Worm (Caenorhabditis elegans) whole organism, L2 larva: ENCODE results near the gene szy-20.

Source experiments
- C34F6.9 ChIP-seq: fragments of 150-350 bp; optimal IDR thresholded peaks from 2 replicates; lab custom pipeline; 2014; ENCODE audit warnings: missing biosample characterization, missing genetic modification characterization
- F13H6.1 ChIP-seq: sonication (generic microtip); optimal IDR thresholded peaks from 2 replicates; lab custom pipeline; 2016; ENCODE audit warnings: missing genetic modification characterization, missing compliant biosample characterization
- Y55F3AM.14 ChIP-seq: fragments of 200-800 bp; sonication (Bioruptor generic); optimal IDR thresholded peaks from 2 replicates; lab custom pipeline; 2018; ENCODE audit warnings: mild to moderate bottlenecking, missing genetic modification characterization, missing compliant biosample characterization
- ceh-82 ChIP-seq: fragments of 150-350 bp; optimal IDR thresholded peaks from 2 replicates; lab custom pipeline; 2014; ENCODE audit warnings: missing biosample characterization, missing genetic modification characterization
- crh-2 ChIP-seq: sonication (generic microtip); optimal IDR thresholded peaks from 2 replicates; lab custom pipeline; 2017; ENCODE audit warnings: missing biosample characterization, missing genetic modification characterization
- egl-27 ChIP-seq: sonication (generic microtip); optimal IDR thresholded peaks from 3 replicates; lab custom pipeline; 2017; ENCODE audit warnings: missing biosample characterization, missing genetic modification reagents, missing genetic modification characterization
- elt-1 ChIP-seq: fragments of 150-350 bp; optimal IDR thresholded peaks from 2 replicates; lab custom pipeline; 2014; ENCODE audit warnings: missing biosample characterization, missing genetic modification characterization
- fos-1 ChIP-seq: fragments of 150-350 bp; optimal IDR thresholded peaks from 2 replicates; lab custom pipeline; 2014; ENCODE audit warnings: missing biosample characterization, missing genetic modification characterization
- gmeb-1 ChIP-seq: fragments of 150-350 bp; optimal IDR thresholded peaks from 2 replicates; lab custom pipeline; 2014; ENCODE audit warnings: missing biosample characterization, missing genetic modification characterization
- lin-11 ChIP-seq: fragments of 150-350 bp; sonication (generic microtip); optimal IDR thresholded peaks from 2 replicates; lab custom pipeline; 2014; ENCODE audit warnings: missing biosample characterization, missing genetic modification characterization, inconsistent platforms, mixed read lengths
- lin-13 ChIP-seq: fragments of 150-350 bp; optimal IDR thresholded peaks from 2 replicates; lab custom pipeline; 2014; ENCODE audit warnings: missing biosample characterization, missing genetic modification reagents, missing genetic modification characterization
- lsy-2 ChIP-seq, 2 experiments: fragments of 150-350 bp in 1 of 2; sonication (generic microtip) in 1 of 2; optimal IDR thresholded peaks; 2 replicates each; lab custom pipeline; 2014 to 2017; ENCODE audit warnings: missing biosample characterization in 2 of 2, missing genetic modification characterization in 2 of 2
- mab-5 ChIP-seq: fragments of 150-350 bp; optimal IDR thresholded peaks from 2 replicates; lab custom pipeline; 2014; ENCODE audit warnings: missing biosample characterization, missing genetic modification characterization
- mdl-1 ChIP-seq, 2 experiments: fragments of 150-350 bp in 1 of 2; sonication (generic microtip) in 1 of 2; optimal IDR thresholded peaks; 2 replicates each; lab custom pipeline; 2017; ENCODE audit warnings: missing biosample characterization in 2 of 2, missing genetic modification characterization in 2 of 2
- nhr-129 ChIP-seq: fragments of 150-350 bp; optimal IDR thresholded peaks from 2 replicates; lab custom pipeline; 2014; ENCODE audit warnings: missing biosample characterization, missing genetic modification characterization
- nhr-21 ChIP-seq: fragments of 150-350 bp; optimal IDR thresholded peaks from 2 replicates; lab custom pipeline; 2014; ENCODE audit warnings: missing biosample characterization, missing genetic modification characterization
- nhr-23 ChIP-seq: fragments of 150-350 bp; optimal IDR thresholded peaks from 2 replicates; lab custom pipeline; 2014; ENCODE audit warnings: missing biosample characterization, missing genetic modification reagents, missing genetic modification characterization
- nhr-25 ChIP-seq: fragments of 150-350 bp; sonication (generic microtip); optimal IDR thresholded peaks from 3 replicates; lab custom pipeline; 2014; ENCODE audit warnings: missing biosample characterization, missing genetic modification characterization
- nhr-6 ChIP-seq: fragments of 150-350 bp; optimal IDR thresholded peaks from 2 replicates; lab custom pipeline; 2014; ENCODE audit warnings: missing biosample characterization, missing genetic modification characterization
- nhr-77 ChIP-seq: fragments of 150-350 bp; optimal IDR thresholded peaks from 2 replicates; lab custom pipeline; 2014; ENCODE audit warnings: missing biosample characterization, missing genetic modification characterization
- peb-1 ChIP-seq: fragments of 150-350 bp; optimal IDR thresholded peaks from 2 replicates; lab custom pipeline; 2014; ENCODE audit warnings: missing biosample characterization, missing genetic modification characterization
- sem-4 ChIP-seq: fragments of 150-350 bp; optimal IDR thresholded peaks from 2 replicates; lab custom pipeline; 2014; ENCODE audit warnings: missing biosample characterization, missing genetic modification reagents, missing genetic modification characterization
- skn-1 ChIP-seq: sonication (generic microtip); optimal IDR thresholded peaks from 2 replicates; lab custom pipeline; 2017; ENCODE audit warnings: missing biosample characterization, missing genetic modification characterization
- sma-9 ChIP-seq, 2 experiments: fragments of 150-350 bp in 1 of 2; sonication (generic microtip) in 1 of 2; optimal IDR thresholded peaks; 2 replicates each; lab custom pipeline; 2014 to 2016; ENCODE audit warnings: missing genetic modification characterization in 2 of 2, mild to moderate bottlenecking in 1 of 2, missing biosample characterization in 1 of 2, missing compliant biosample characterization in 1 of 2, missing genetic modification reagents in 1 of 2, moderate library complexity in 1 of 2
- snpc-4 ChIP-seq: fragments of 150-350 bp; optimal IDR thresholded peaks from 2 replicates; lab custom pipeline; 2014; ENCODE audit warnings: missing biosample characterization, missing genetic modification characterization
- unc-55 ChIP-seq: fragments of 150-350 bp; sonication (generic microtip); optimal IDR thresholded peaks from 3 replicates; lab custom pipeline; 2014; ENCODE audit warnings: missing biosample characterization, missing genetic modification reagents, missing genetic modification characterization
- unc-62 ChIP-seq: fragments of 150-350 bp; optimal IDR thresholded peaks from 2 replicates; lab custom pipeline; 2014; ENCODE audit warnings: missing biosample characterization, missing genetic modification reagents, missing genetic modification characterization
- ztf-1 ChIP-seq: fragments of 200-800 bp; sonication (Bioruptor generic); conservative IDR thresholded peaks from 2 replicates; pipeline ENCODE4 v1.3.6; 2022; ENCODE audit warnings: missing genetic modification characterization, missing compliant biosample characterization

szy-20 gene

DNA sequence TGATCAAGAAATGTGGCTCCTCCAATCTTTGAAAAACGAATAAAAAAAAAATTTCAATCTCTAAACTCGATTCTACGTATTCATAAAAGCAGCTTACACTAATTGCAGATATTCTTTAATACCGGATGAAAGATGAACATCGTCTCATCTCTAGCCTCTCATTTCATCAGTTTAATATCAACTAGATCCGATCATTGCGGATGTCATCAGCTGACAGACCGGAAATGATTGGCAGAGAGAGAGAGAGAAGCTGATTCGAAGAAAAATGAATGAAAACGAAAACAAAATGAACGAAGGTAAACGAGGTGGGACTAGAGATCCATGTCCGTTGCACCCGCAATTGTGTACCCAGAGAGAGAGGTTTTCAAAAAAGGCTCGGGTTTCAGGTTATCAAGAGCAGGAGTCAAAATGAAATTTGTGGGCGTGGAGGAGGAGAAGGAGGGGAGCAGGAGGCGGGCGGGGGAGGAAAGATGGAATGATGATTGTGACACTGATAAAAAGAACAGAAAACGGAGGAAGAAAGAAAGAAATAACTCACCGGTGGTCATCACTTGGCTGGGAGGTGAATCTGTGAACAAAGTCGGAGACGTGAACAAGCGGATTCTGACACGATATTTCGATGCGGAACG is 45.9 kb upstream of the szy-20 start:
- no peak for TF ChIP-seq egl-27
- no peak for TF ChIP-seq nhr-77 (tag; lab: Kevin White, UChicago)
- no peak for TF ChIP-seq skn-1 (tag; lab: Kevin White, UChicago)
- no peak for TF ChIP-seq ceh-82 (tag; lab: Kevin White, UChicago)
- TF ChIP-seq elt-1 (tag; lab: Kevin White, UChicago), result no peak
- TF ChIP-seq F13H6.1 (tag; lab: Kevin White, UChicago), result peak; percentile 4
- TF ChIP-seq fos-1, result peak; percentile 15
- no peak for TF ChIP-seq sem-4
- no peak for TF ChIP-seq nhr-25 (tag; lab: Kevin White, UChicago)
- peak; percentile 46 for TF ChIP-seq sma-9 (GFP tag; optimal IDR thresholded peaks at IDR 0.05; lab: Kevin White, UChicago)
- TF ChIP-seq sma-9 (tag; optimal IDR thresholded peaks at IDR 0.05; lab: Kevin White, UChicago), result no peak

DNA sequence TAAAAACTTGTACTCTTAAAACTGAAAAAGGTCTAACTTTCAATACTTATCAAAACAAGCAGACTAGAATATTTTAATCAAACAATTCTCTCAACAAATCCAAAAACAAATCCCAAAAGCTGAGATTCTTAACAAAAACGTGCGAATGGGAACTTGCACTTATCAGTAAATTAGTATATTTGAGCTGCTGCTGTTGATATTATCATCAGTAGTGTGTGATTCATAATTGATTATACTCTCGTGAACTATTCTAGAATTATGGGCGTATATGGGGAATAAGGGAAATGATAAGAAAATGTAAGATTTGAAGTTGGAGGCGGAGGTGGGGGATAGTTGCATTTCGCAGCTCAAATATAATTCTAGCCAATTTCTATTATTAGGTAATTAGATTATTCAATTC is 45.1 kb upstream of the szy-20 start:
- TF ChIP-seq snpc-4 (tag; lab: Kevin White, UChicago) (no peak), fos-1 (peak; percentile 74)

DNA sequence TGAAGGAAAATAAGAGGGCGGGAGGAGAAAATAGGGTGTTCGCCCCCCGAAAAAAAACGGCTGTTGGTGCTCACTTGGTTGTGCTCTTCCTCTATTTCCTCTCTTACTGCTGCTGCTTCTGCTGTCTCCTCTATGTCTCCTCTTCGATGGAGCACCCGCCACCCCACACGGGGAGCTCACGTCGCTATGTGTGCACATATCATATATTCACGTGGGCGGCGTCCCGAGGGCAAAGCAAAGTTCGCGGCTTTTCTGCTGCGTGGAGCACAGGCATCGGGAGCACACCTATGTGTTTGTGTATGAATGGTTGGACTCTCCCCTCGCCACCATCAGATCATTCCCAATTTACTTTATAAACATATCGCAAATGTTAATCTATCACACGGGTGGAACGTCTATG is 44.2 kb upstream of the szy-20 start:
- TF ChIP-seq crh-2 (tag; lab: Kevin White, UChicago) (no peak), sma-9 (GFP tag; optimal IDR thresholded peaks at IDR 0.05; lab: Kevin White, UChicago) (peak; percentile 33), sma-9 (tag; optimal IDR thresholded peaks at IDR 0.05; lab: Kevin White, UChicago) (no peak), ztf-1 (GFP tag; lab: Robert Waterston, UW) (no peak), unc-62 (GFP tag; lab: Kevin White, UChicago) (no peak), sem-4 (no peak), C34F6.9 (tag; lab: Kevin White, UChicago) (peak; percentile 18), F13H6.1 (tag; lab: Kevin White, UChicago) (peak; percentile 55), lsy-2 (tag; optimal IDR thresholded peaks at IDR 0.05; lab: Kevin White, UChicago) (peak in 1 of 2 experiments; percentile 24), lin-11 (tag; lab: Kevin White, UChicago) (peak; percentile 29), nhr-25 (tag; lab: Kevin White, UChicago) (no peak), gmeb-1 (tag; lab: Kevin White, UChicago) (no peak), mdl-1 (tag; optimal IDR thresholded peaks at IDR 0.05; lab: Kevin White, UChicago) (peak in 1 of 2 experiments; percentile 22), nhr-129 (peak; percentile 37)

DNA sequence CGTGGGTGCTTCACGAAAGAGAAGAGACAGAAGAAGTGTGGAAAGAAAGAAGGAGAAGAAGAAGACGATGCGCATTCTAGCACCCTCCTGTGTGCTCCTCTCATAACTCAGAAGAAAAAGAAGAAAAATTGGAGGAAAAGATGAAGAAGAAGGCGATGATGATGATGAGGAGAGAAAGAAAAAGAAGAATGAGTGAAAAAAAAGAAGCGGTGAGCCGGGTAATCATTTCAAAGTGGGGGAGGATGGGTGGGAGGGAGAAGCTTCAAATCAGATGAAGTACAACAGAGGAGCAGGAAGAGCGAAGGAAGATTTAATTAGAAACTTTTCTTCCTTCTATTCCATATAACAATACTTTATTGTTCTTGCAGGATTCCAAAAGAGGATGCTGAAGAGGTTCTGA is 41.6 kb upstream of the szy-20 start:
- TF ChIP-seq mab-5 (tag; lab: Kevin White, UChicago), result no peak
- TF ChIP-seq nhr-129, result peak; percentile 23
- peak; percentile 71 for TF ChIP-seq unc-55 (GFP tag; lab: Kevin White, UChicago)

DNA sequence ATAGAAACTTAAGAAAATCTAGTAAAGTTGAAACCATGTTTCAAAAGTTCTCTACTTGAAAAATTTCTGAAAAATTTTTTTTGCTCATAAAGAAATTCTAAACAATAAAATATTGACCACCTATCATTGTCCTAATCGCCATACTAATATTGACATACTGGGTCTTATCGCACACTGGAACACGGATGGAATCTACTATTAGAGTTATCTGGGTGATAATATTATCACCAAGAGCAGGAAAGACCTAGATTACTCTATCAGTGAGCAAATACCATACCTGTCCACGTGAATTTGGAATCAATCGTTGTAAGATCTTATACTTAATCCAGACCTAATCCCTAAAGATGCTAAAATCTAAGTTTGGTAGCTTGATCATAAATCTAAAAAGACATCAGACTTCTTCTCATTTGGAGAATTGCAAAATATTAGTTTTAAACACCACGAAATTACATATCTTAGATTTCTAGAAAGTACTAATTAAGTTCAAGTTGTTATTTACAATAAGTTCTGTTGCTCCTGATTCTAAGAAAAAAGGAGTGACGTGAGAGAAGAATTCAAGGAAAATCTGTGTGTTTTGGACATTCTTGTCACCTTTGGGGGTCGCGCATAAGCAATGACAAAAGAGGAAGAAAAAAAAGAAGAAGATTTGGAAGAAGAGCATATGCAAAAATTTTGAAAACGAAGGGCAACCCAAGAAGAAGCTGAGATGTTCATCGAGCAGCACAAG is 41.0 kb upstream of the szy-20 start:
- TF ChIP-seq nhr-6 (tag; lab: Kevin White, UChicago), result no peak
- peak; percentile 41 for TF ChIP-seq nhr-21 (tag; lab: Kevin White, UChicago)
- no peak for TF ChIP-seq ztf-1 (GFP tag; lab: Robert Waterston, UW)
- peak in 1 of 2 experiments; percentile 12 for TF ChIP-seq lsy-2 (tag; optimal IDR thresholded peaks at IDR 0.05; lab: Kevin White, UChicago)
- no peak for TF ChIP-seq lin-11 (tag; lab: Kevin White, UChicago)
- TF ChIP-seq fos-1, result no peak
- TF ChIP-seq lin-13 (GFP tag; lab: Kevin White, UChicago), result no peak
- peak; percentile 4 for TF ChIP-seq Y55F3AM.14 (GFP tag; lab: Kevin White, UChicago)

DNA sequence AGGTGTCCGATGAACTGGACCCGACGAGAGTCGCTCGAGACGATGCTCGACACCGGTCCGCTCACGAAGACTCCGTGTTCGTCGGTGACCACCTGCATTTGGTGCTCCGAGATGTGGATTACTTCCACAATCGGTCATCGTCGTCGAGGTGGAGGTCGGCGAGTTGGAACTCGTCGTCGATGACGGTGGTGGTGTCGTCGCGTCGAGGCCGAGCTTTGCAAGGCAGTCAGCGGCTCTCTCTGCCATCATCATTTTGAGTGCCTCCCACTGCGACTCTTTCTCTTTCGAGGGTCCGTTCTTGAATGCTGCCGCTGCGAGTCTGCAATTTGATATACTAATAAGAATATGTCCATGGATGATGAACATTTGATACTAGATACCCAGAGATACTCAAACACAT is 38.6 kb upstream of the szy-20 start:
- TF ChIP-seq nhr-23 (tag; lab: Kevin White, UChicago), result no peak
- TF ChIP-seq nhr-6 (tag; lab: Kevin White, UChicago), result no peak
- no peak for TF ChIP-seq sma-9 (GFP tag; optimal IDR thresholded peaks at IDR 0.05; lab: Kevin White, UChicago)
- TF ChIP-seq sma-9 (tag; optimal IDR thresholded peaks at IDR 0.05; lab: Kevin White, UChicago), result no peak
- TF ChIP-seq peb-1 (tag; lab: Kevin White, UChicago), result no peak
- TF ChIP-seq egl-27, result no peak
- no peak for TF ChIP-seq mdl-1 (tag; optimal IDR thresholded peaks at IDR 0.05; lab: Kevin White, UChicago)
- TF ChIP-seq, all 48 proteins: peak for 0
